Fruit fly (Drosophila melanogaster) whole organism, embryonic: ENCODE results near the gene CG9166.

Source experiments
- Atf3 ChIP-seq: fragments of 200-800 bp; sonication (Bioruptor generic); optimal IDR thresholded peaks from 3 replicates; lab custom pipeline; 2016; ENCODE audit warnings: missing biosample characterization, missing genetic modification characterization
- BEAF-32 ChIP-seq: fragments of 200-800 bp; sonication (Bioruptor generic); optimal IDR thresholded peaks from 3 replicates; lab custom pipeline; 2017; ENCODE audit warnings: missing biosample characterization, missing genetic modification characterization, mild to moderate bottlenecking, moderate library complexity, missing genetic modification reagents
- Bgb ChIP-seq: fragments of 200-800 bp; sonication (Bioruptor generic); IDR thresholded peaks from 2 replicates; pipeline ENCODE4 v1.3.6; 2022; ENCODE audit warnings: missing biosample characterization, missing genetic modification characterization; ENCODE audit not compliant: partially characterized antibody
- CG10321 ChIP-seq: fragments of 200-800 bp; sonication (Bioruptor generic); IDR thresholded peaks from 2 replicates; pipeline ENCODE4 v1.3.6; 2022; ENCODE audit warnings: missing biosample characterization, missing genetic modification characterization
- CG11247 ChIP-seq: fragments of 200-800 bp; sonication (Bioruptor generic); IDR thresholded peaks from 2 replicates; pipeline ENCODE4 v1.3.6; 2022; ENCODE audit warnings: missing biosample characterization, missing genetic modification characterization
- CG11723 ChIP-seq: fragments of 200-800 bp; sonication (Bioruptor generic); optimal IDR thresholded peaks from 2 replicates; lab custom pipeline; 2017; ENCODE audit warnings: missing biosample characterization, mild to moderate bottlenecking, missing genetic modification characterization
- CG13123 ChIP-seq: fragments of 200-800 bp; sonication (Bioruptor generic); optimal IDR thresholded peaks from 2 replicates; lab custom pipeline; 2016; ENCODE audit warnings: missing biosample characterization, missing genetic modification characterization
- CG1602 ChIP-seq: fragments of 200-800 bp; sonication (Bioruptor generic); optimal IDR thresholded peaks from 3 replicates; lab custom pipeline; 2016; ENCODE audit warnings: missing biosample characterization, missing genetic modification characterization
- CG16779 ChIP-seq: fragments of 200-800 bp; sonication (Bioruptor generic); IDR thresholded peaks from 2 replicates; pipeline ENCODE4 v1.3.6; 2022; ENCODE audit warnings: missing biosample characterization, missing genetic modification characterization
- CG18011 ChIP-seq: fragments of 200-800 bp; sonication (Bioruptor generic); optimal IDR thresholded peaks from 2 replicates; lab custom pipeline; 2017; ENCODE audit warnings: missing biosample characterization, missing genetic modification characterization, mild to moderate bottlenecking, moderate library complexity, missing genotype
- CG2202 ChIP-seq: fragments of 200-800 bp; sonication (Bioruptor generic); optimal IDR thresholded peaks from 2 replicates; lab custom pipeline; 2018; ENCODE audit warnings: missing biosample characterization, mild to moderate bottlenecking, missing genetic modification characterization
- CG2889 ChIP-seq: fragments of 200-800 bp; sonication (Bioruptor generic); IDR thresholded peaks from 3 replicates; pipeline ENCODE4 v1.3.6; 2022; ENCODE audit warnings: missing biosample characterization, missing genetic modification characterization
- CG30020 ChIP-seq: fragments of 200-800 bp; optimal IDR thresholded peaks from 2 replicates; lab custom pipeline; 2019; ENCODE audit warnings: missing biosample characterization, mild to moderate bottlenecking, missing genetic modification characterization, moderate library complexity
- CG3995 ChIP-seq: fragments of 200-800 bp; sonication (Bioruptor generic); optimal IDR thresholded peaks from 3 replicates; lab custom pipeline; 2016; ENCODE audit warnings: missing biosample characterization, missing genetic modification characterization
- CG4282 ChIP-seq: fragments of 200-800 bp; sonication (Bioruptor generic); optimal IDR thresholded peaks from 2 replicates; lab custom pipeline; 2016; ENCODE audit warnings: missing biosample characterization, missing genetic modification characterization
- CG4730 ChIP-seq: fragments of 200-800 bp; sonication (Bioruptor generic); IDR thresholded peaks from 2 replicates; pipeline ENCODE4 v1.3.6; 2022; ENCODE audit warnings: missing biosample characterization, missing genetic modification characterization
- CG4854 ChIP-seq: fragments of 200-800 bp; sonication (Bioruptor generic); optimal IDR thresholded peaks from 2 replicates; lab custom pipeline; 2016; ENCODE audit warnings: missing biosample characterization, missing genetic modification characterization, inconsistent platforms
- CG7839 ChIP-seq: fragments of 200-800 bp; sonication (Bioruptor generic); optimal IDR thresholded peaks from 3 replicates; lab custom pipeline; 2018; ENCODE audit warnings: missing biosample characterization, mild to moderate bottlenecking, missing genetic modification characterization, moderate library complexity
- CG7928 ChIP-seq: fragments of 200-800 bp; sonication (Bioruptor generic); optimal IDR thresholded peaks from 2 replicates; lab custom pipeline; 2017; ENCODE audit warnings: missing biosample characterization, mild to moderate bottlenecking, missing genetic modification characterization
- CG8359 ChIP-seq: fragments of 200-800 bp; sonication (Bioruptor generic); optimal IDR thresholded peaks from 2 replicates; lab custom pipeline; 2017; ENCODE audit warnings: missing biosample characterization, mild to moderate bottlenecking, missing genetic modification characterization, borderline replicate concordance
- E2f1 ChIP-seq: fragments of 200-800 bp; sonication (Bioruptor generic); IDR thresholded peaks from 2 replicates; pipeline ENCODE4 v1.3.6; 2022; ENCODE audit warnings: missing biosample characterization, missing genetic modification characterization
- Ets97D ChIP-seq: fragments of 200-800 bp; sonication (Bioruptor generic); optimal IDR thresholded peaks from 3 replicates; lab custom pipeline; 2016; ENCODE audit warnings: missing biosample characterization, missing genetic modification characterization
- HHEX ChIP-seq: fragments of 200-800 bp; sonication (Bioruptor generic); optimal IDR thresholded peaks from 3 replicates; lab custom pipeline; 2017; ENCODE audit warnings: missing biosample characterization, mild to moderate bottlenecking, missing genetic modification characterization, missing genetic modification reagents
- HLH54F ChIP-seq: fragments of 200-800 bp; sonication (Bioruptor generic); optimal IDR thresholded peaks from 3 replicates; lab custom pipeline; 2016; ENCODE audit warnings: missing biosample characterization, missing genetic modification characterization
- Hmx ChIP-seq: fragments of 200-800 bp; sonication (Bioruptor generic); optimal IDR thresholded peaks from 2 replicates; lab custom pipeline; 2016; ENCODE audit warnings: missing biosample characterization, missing genetic modification characterization
- Kr ChIP-seq: fragments of 200-800 bp; sonication (Bioruptor generic); optimal IDR thresholded peaks from 2 replicates; lab custom pipeline; 2017; ENCODE audit warnings: missing biosample characterization, mild to moderate bottlenecking, missing genetic modification characterization
- Mad ChIP-seq: fragments of 200-800 bp; sonication (Bioruptor generic); optimal IDR thresholded peaks from 2 replicates; lab custom pipeline; 2016; ENCODE audit warnings: missing biosample characterization, missing genetic modification characterization
- Med ChIP-seq: fragments of 200-800 bp; sonication (Bioruptor generic); peaks from one replicate; lab custom pipeline; 2016; ENCODE audit warnings: missing biosample characterization, missing genetic modification characterization, mild to moderate bottlenecking, inconsistent platforms, moderate library complexity
- Myb ChIP-seq: fragments of 200-800 bp; sonication (Bioruptor generic); optimal IDR thresholded peaks from 2 replicates; lab custom pipeline; 2016; ENCODE audit warnings: missing biosample characterization, missing genetic modification characterization
- NC2α ChIP-seq: fragments of 200-800 bp; sonication (Bioruptor generic); optimal IDR thresholded peaks from 2 replicates; lab custom pipeline; 2016; ENCODE audit warnings: missing biosample characterization, missing genetic modification characterization
- Neu2 ChIP-seq: fragments of 200-800 bp; sonication (Bioruptor generic); optimal IDR thresholded peaks from 3 replicates; lab custom pipeline; 2016; ENCODE audit warnings: missing biosample characterization, missing genetic modification characterization, borderline replicate concordance
- Oli ChIP-seq: fragments of 200-800 bp; sonication (Bioruptor generic); optimal IDR thresholded peaks from 2 replicates; lab custom pipeline; 2018; ENCODE audit warnings: missing biosample characterization, mild to moderate bottlenecking, missing genetic modification characterization, moderate library complexity
- YL-1 ChIP-seq: fragments of 200-800 bp; sonication (Bioruptor generic); optimal IDR thresholded peaks from 3 replicates; lab custom pipeline; 2017; ENCODE audit warnings: missing biosample characterization, mild to moderate bottlenecking, missing genetic modification characterization
- az2 ChIP-seq: fragments of 200-800 bp; sonication (Bioruptor generic); optimal IDR thresholded peaks from 3 replicates; lab custom pipeline; 2016; ENCODE audit warnings: missing biosample characterization, missing genetic modification characterization
- dati ChIP-seq: fragments of 200-800 bp; sonication (Bioruptor generic); IDR thresholded peaks from 2 replicates; pipeline ENCODE4 v1.3.6; 2022; ENCODE audit warnings: missing biosample characterization, missing genetic modification characterization
- fd64A ChIP-seq: fragments of 200-800 bp; sonication (Bioruptor generic); optimal IDR thresholded peaks from 3 replicates; lab custom pipeline; 2018; ENCODE audit warnings: missing biosample characterization, mild to moderate bottlenecking, missing genetic modification characterization
- gcm ChIP-seq: fragments of 200-800 bp; sonication (Bioruptor generic); optimal IDR thresholded peaks from 2 replicates; lab custom pipeline; 2019; ENCODE audit warnings: missing biosample characterization, mild to moderate bottlenecking, missing genetic modification characterization, moderate library complexity
- grau ChIP-seq: fragments of 200-800 bp; optimal IDR thresholded peaks from 3 replicates; lab custom pipeline; 2019; ENCODE audit warnings: missing biosample characterization, mild to moderate bottlenecking, missing genetic modification characterization, moderate library complexity
- grn ChIP-seq: fragments of 200-800 bp; sonication (Bioruptor generic); optimal IDR thresholded peaks from 3 replicates; lab custom pipeline; 2017; ENCODE audit warnings: missing biosample characterization, missing genetic modification characterization
- jigr1 ChIP-seq: fragments of 200-800 bp; sonication (Bioruptor generic); IDR thresholded peaks from 3 replicates; pipeline ENCODE4 v1.3.6; 2022; ENCODE audit warnings: missing biosample characterization, missing genetic modification characterization
- kah ChIP-seq: fragments of 200-800 bp; sonication (Bioruptor generic); optimal IDR thresholded peaks from 2 replicates; lab custom pipeline; 2018; ENCODE audit warnings: missing biosample characterization, mild to moderate bottlenecking, missing genetic modification characterization
- pho ChIP-seq: fragments of 200-800 bp; sonication (Bioruptor generic); optimal IDR thresholded peaks from 2 replicates; lab custom pipeline; 2016; ENCODE audit warnings: missing biosample characterization, missing genetic modification characterization
- phol ChIP-seq: fragments of 200-800 bp; sonication (Bioruptor generic); optimal IDR thresholded peaks from 3 replicates; lab custom pipeline; 2018; ENCODE audit warnings: missing biosample characterization, mild to moderate bottlenecking, missing genetic modification characterization, moderate library complexity
- pzg ChIP-seq: fragments of 200-800 bp; sonication (Bioruptor generic); optimal IDR thresholded peaks from 3 replicates; lab custom pipeline; 2018; ENCODE audit warnings: missing biosample characterization, mild to moderate bottlenecking, missing genetic modification characterization, moderate library complexity
- ranshi ChIP-seq: fragments of 200-800 bp; sonication (Bioruptor generic); IDR thresholded peaks from 2 replicates; pipeline ENCODE4 v1.3.6; 2022; ENCODE audit warnings: missing biosample characterization, missing genetic modification characterization
- row ChIP-seq: fragments of 200-800 bp; sonication (Bioruptor generic); IDR thresholded peaks from 3 replicates; pipeline ENCODE4 v1.3.6; 2022; ENCODE audit warnings: missing biosample characterization, missing genetic modification characterization
- run ChIP-seq: fragments of 200-800 bp; sonication (Bioruptor generic); optimal IDR thresholded peaks from 3 replicates; lab custom pipeline; 2018; ENCODE audit warnings: missing biosample characterization, mild to moderate bottlenecking, missing genetic modification characterization
- scrt ChIP-seq: fragments of 200-800 bp; sonication (Bioruptor generic); optimal IDR thresholded peaks from 2 replicates; lab custom pipeline; 2018; ENCODE audit warnings: missing biosample characterization, mild to moderate bottlenecking, missing genetic modification characterization, moderate library complexity
- sd ChIP-seq: fragments of 200-800 bp; sonication (Bioruptor generic); optimal IDR thresholded peaks from 3 replicates; lab custom pipeline; 2018; ENCODE audit warnings: missing biosample characterization, mild to moderate bottlenecking, missing genetic modification characterization, moderate library complexity
- sna ChIP-seq: fragments of 200-800 bp; sonication (Bioruptor generic); IDR thresholded peaks from 2 replicates; pipeline ENCODE4 v1.3.6; 2022; ENCODE audit warnings: missing biosample characterization, missing genetic modification characterization; ENCODE audit not compliant: partially characterized antibody

The CG9166 gene

DNA sequence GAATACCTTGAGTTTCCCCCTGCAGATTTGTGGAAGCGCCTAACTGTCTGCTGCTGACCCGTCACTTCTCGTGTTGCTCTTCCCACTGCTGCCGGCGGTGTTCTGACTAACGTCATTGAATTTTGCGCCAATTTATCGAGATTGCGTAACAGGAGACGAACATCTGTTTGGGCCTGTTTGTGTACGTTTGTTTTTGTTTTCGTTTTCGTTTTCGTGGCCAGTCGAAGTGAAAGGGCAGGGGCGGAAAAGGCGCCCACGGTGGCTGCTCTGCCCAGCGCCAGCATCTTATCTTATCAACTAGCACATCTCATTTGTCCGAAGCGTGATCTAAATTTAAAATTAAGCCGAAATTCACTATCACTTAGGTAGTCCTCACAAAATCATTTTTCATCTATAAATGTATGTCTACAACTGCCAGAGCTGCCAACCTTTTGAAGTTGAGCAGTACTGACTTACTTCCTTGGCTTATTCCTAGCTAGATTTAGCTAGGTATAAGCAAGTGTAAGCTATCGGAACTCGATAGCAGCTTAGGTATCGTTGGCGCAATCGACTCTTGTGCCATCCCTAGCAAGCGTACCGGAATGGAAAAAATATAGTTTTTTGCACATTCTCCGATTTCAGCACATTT is 43.8 kb upstream of the CG9166 start, which contains the start of the genes Ctr9 and Nt5a (continued):
- TF ChIP-seq Med, result peak; percentile 96
- TF ChIP-seq pho (GFP tag; lab: Kevin White, UChicago), result peak; percentile 66
- TF ChIP-seq CG1602, result no peak
- TF ChIP-seq Oli, result no peak
- no peak for TF ChIP-seq CG16779 (GFP tag; lab: Robert Waterston, UW)
- no peak for TF ChIP-seq CG4730 (GFP tag; lab: Robert Waterston, UW)
- TF ChIP-seq sd (tag; lab: Kevin White, UChicago), result peak; percentile 40
- TF ChIP-seq CG11247, result peak; percentile 67; the same call in 1 of the 2 replicates
- TF ChIP-seq phol, result peak; percentile 47
- peak; percentile 85 for TF ChIP-seq row (GFP tag; lab: Robert Waterston, UW)
- peak; percentile 72 for TF ChIP-seq Myb (GFP tag; lab: Kevin White, UChicago)
- peak; percentile 65 for TF ChIP-seq HLH54F
- TF ChIP-seq scrt, result peak; percentile 38
- TF ChIP-seq dati (GFP tag; lab: Robert Waterston, UW), result no peak
- peak; percentile 42 for TF ChIP-seq CG18011 (GFP tag; lab: Kevin White, UChicago)
- TF ChIP-seq BEAF-32 (GFP tag; lab: Kevin White, UChicago), result peak; percentile 79
- no peak for TF ChIP-seq jigr1 (GFP tag; lab: Robert Waterston, UW)
- TF ChIP-seq pzg, result peak; percentile 94
- peak; percentile 45 for TF ChIP-seq CG7928 (GFP tag; lab: Kevin White, UChicago)
- TF ChIP-seq E2f1 (GFP tag; lab: Robert Waterston, UW), result no peak
- peak; percentile 85 for TF ChIP-seq Bgb (GFP tag; lab: Robert Waterston, UW)
- TF ChIP-seq CG7839 (tag; lab: Kevin White, UChicago), result no peak
- no peak for TF ChIP-seq CG8359
- TF ChIP-seq CG4854 (GFP tag; lab: Kevin White, UChicago), result peak; percentile 18
- no peak for TF ChIP-seq run
- TF ChIP-seq CG11723, result no peak
- TF ChIP-seq kah (GFP tag; lab: Kevin White, UChicago), result no peak
- no peak for TF ChIP-seq CG10321 (GFP tag; lab: Robert Waterston, UW)
- peak; percentile 64; the same call in 1 of the 2 replicates for TF ChIP-seq sna (GFP tag; lab: Robert Waterston, UW)
- peak; percentile 42 for TF ChIP-seq CG3995 (GFP tag; lab: Kevin White, UChicago)
- TF ChIP-seq HHEX (GFP tag; lab: Kevin White, UChicago), result peak; percentile 8
- peak; percentile 41 for TF ChIP-seq grn
- no peak for TF ChIP-seq NC2α (GFP tag; lab: Kevin White, UChicago)
- TF ChIP-seq CG2889, result peak; percentile 34; the same call in 1 of the 3 replicates
- TF ChIP-seq Ets97D (GFP tag; lab: Kevin White, UChicago), result peak; percentile 86
- TF ChIP-seq fd64A (GFP tag; lab: Kevin White, UChicago), result no peak
- peak; percentile 33 for TF ChIP-seq CG13123 (GFP tag; lab: Kevin White, UChicago)
- TF ChIP-seq Atf3 (GFP tag; lab: Kevin White, UChicago), result peak; percentile 41
- peak; percentile 46; the same call in 1 of the 2 replicates for TF ChIP-seq ranshi (GFP tag; lab: Robert Waterston, UW)
- TF ChIP-seq Kr, result no peak
- TF ChIP-seq az2 (GFP tag; lab: Kevin White, UChicago), result peak; percentile 31
- TF ChIP-seq Hmx (GFP tag; lab: Kevin White, UChicago), result no peak
- peak; percentile 27 for TF ChIP-seq CG4282
- peak; percentile 58 for TF ChIP-seq grau (tag; lab: Kevin White, UChicago)
- TF ChIP-seq gcm, result no peak
- peak; percentile 38 for TF ChIP-seq Mad
- TF ChIP-seq Neu2, result no peak
- TF ChIP-seq CG2202, result no peak
- peak; percentile 91 for TF ChIP-seq YL-1 (GFP tag; lab: Kevin White, UChicago)
- TF ChIP-seq CG30020 (tag; lab: Kevin White, UChicago), result peak; percentile 74
